Fruit fly (Drosophila melanogaster) whole organism, embryonic: Measurements from ENCODE around the gene sicily.

Experiments used
- Atf-2 ChIP-seq: fragments of 200-800 bp; sonication (Bioruptor generic); optimal IDR thresholded peaks from 2 replicates; lab custom pipeline; 2016; ENCODE audit warnings: missing biosample characterization, missing genetic modification characterization
- B-H1 ChIP-seq: fragments of 200-800 bp; sonication (Bioruptor generic); IDR thresholded peaks from 3 replicates; pipeline ENCODE4 v1.3.6; 2022; ENCODE audit warnings: missing biosample characterization, missing genetic modification characterization
- Bdp1 ChIP-seq: fragments of 200-800 bp; sonication (Bioruptor generic); optimal IDR thresholded peaks from 3 replicates; lab custom pipeline; 2016; ENCODE audit warnings: missing biosample characterization, missing genetic modification characterization
- CG12744 ChIP-seq: fragments of 200-800 bp; sonication (Bioruptor generic); optimal IDR thresholded peaks from 2 replicates; lab custom pipeline; 2016; ENCODE audit warnings: missing biosample characterization, missing genetic modification characterization
- CG12769 ChIP-seq: fragments of 200-800 bp; sonication (Bioruptor generic); optimal IDR thresholded peaks from 2 replicates; lab custom pipeline; 2019; ENCODE audit warnings: missing biosample characterization, mild to moderate bottlenecking, missing genetic modification characterization, moderate library complexity
- CG13775 ChIP-seq: fragments of 200-800 bp; sonication (Bioruptor generic); optimal IDR thresholded peaks from 3 replicates; lab custom pipeline; 2017; ENCODE audit warnings: missing biosample characterization, mild to moderate bottlenecking, missing genetic modification characterization
- CG15073 ChIP-seq: fragments of 200-800 bp; sonication (Bioruptor generic); optimal IDR thresholded peaks from 2 replicates; lab custom pipeline; 2016; ENCODE audit warnings: missing biosample characterization, missing genetic modification characterization
- CG16863 ChIP-seq: fragments of 200-800 bp; sonication (Bioruptor generic); optimal IDR thresholded peaks from 3 replicates; lab custom pipeline; 2016; ENCODE audit warnings: missing biosample characterization, missing genetic modification characterization
- CG17385 ChIP-seq: fragments of 200-800 bp; sonication (Bioruptor generic); optimal IDR thresholded peaks from 3 replicates; lab custom pipeline; 2018; ENCODE audit warnings: missing biosample characterization, mild to moderate bottlenecking, missing genetic modification characterization
- CG17912 ChIP-seq: fragments of 200-800 bp; sonication (Bioruptor generic); optimal IDR thresholded peaks from 2 replicates; lab custom pipeline; 2018; ENCODE audit warnings: missing biosample characterization, mild to moderate bottlenecking, missing genetic modification characterization
- CG18764 ChIP-seq: fragments of 200-800 bp; sonication (Bioruptor generic); optimal IDR thresholded peaks from 3 replicates; lab custom pipeline; 2016; ENCODE audit warnings: missing biosample characterization, missing genetic modification characterization
- CG2129 ChIP-seq: fragments of 200-800 bp; sonication (Bioruptor generic); IDR thresholded peaks from 2 replicates; pipeline ENCODE4 v1.3.6; 2022; ENCODE audit warnings: missing biosample characterization, missing genetic modification characterization; ENCODE audit not compliant: partially characterized antibody
- CG2202 ChIP-seq: fragments of 200-800 bp; sonication (Bioruptor generic); optimal IDR thresholded peaks from 2 replicates; lab custom pipeline; 2018; ENCODE audit warnings: missing biosample characterization, mild to moderate bottlenecking, missing genetic modification characterization
- CG30403 ChIP-seq: fragments of 200-800 bp; sonication (Bioruptor generic); optimal IDR thresholded peaks from 3 replicates; lab custom pipeline; 2016; ENCODE audit warnings: missing biosample characterization, missing genetic modification characterization
- CG3281 ChIP-seq: fragments of 200-800 bp; sonication (Bioruptor generic); optimal IDR thresholded peaks from 3 replicates; lab custom pipeline; 2017; ENCODE audit warnings: missing biosample characterization, mild to moderate bottlenecking, missing genetic modification characterization
- CG34224 ChIP-seq: fragments of 200-800 bp; sonication (Bioruptor generic); IDR thresholded peaks from 3 replicates; pipeline ENCODE4 v1.3.6; 2022; ENCODE audit warnings: missing biosample characterization, missing genetic modification characterization; ENCODE audit not compliant: partially characterized antibody
- CG4730 ChIP-seq: fragments of 200-800 bp; sonication (Bioruptor generic); IDR thresholded peaks from 2 replicates; pipeline ENCODE4 v1.3.6; 2022; ENCODE audit warnings: missing biosample characterization, missing genetic modification characterization
- CG5953 ChIP-seq: fragments of 200-800 bp; sonication (Bioruptor generic); IDR thresholded peaks from 2 replicates; pipeline ENCODE4 v1.3.6; 2022; ENCODE audit warnings: missing biosample characterization, missing genetic modification characterization
- CG6689 ChIP-seq: fragments of 200-800 bp; sonication (Bioruptor generic); IDR thresholded peaks from 2 replicates; pipeline ENCODE4 v1.3.6; 2022; ENCODE audit warnings: missing biosample characterization, missing genetic modification characterization
- CG6791 ChIP-seq: fragments of 200-800 bp; sonication (Bioruptor generic); IDR thresholded peaks from 3 replicates; pipeline ENCODE4 v1.3.6; 2022; ENCODE audit warnings: missing biosample characterization, missing genetic modification characterization; ENCODE audit not compliant: partially characterized antibody
- CG9609 ChIP-seq: fragments of 200-800 bp; sonication (Bioruptor generic); optimal IDR thresholded peaks from 3 replicates; lab custom pipeline; 2016; ENCODE audit warnings: missing biosample characterization, missing genetic modification characterization
- Dek ChIP-seq: fragments of 200-800 bp; sonication (Bioruptor generic); optimal IDR thresholded peaks from 3 replicates; lab custom pipeline; 2019; ENCODE audit warnings: missing biosample characterization, mild to moderate bottlenecking, missing genetic modification characterization, moderate library complexity
- Dfd ChIP-seq, 2 experiments: fragments of >200 bp; optimal IDR thresholded peaks; 2 replicates each; lab custom pipeline; 2017; ENCODE audit warnings: missing biosample characterization in 2 of 2, missing genetic modification characterization in 2 of 2
- Dref ChIP-seq: fragments of 200-800 bp; sonication (Bioruptor generic); IDR thresholded peaks from 2 replicates; pipeline ENCODE4 v1.3.6; 2022; ENCODE audit warnings: missing biosample characterization, missing genetic modification characterization
- Fer3 ChIP-seq: fragments of 200-800 bp; sonication (Bioruptor generic); optimal IDR thresholded peaks from 2 replicates; lab custom pipeline; 2018; ENCODE audit warnings: missing biosample characterization, mild to moderate bottlenecking, missing genetic modification characterization, moderate library complexity
- HHEX ChIP-seq: fragments of 200-800 bp; sonication (Bioruptor generic); optimal IDR thresholded peaks from 3 replicates; lab custom pipeline; 2017; ENCODE audit warnings: missing biosample characterization, mild to moderate bottlenecking, missing genetic modification characterization, missing genetic modification reagents
- Mes4 ChIP-seq: fragments of 200-800 bp; sonication (Bioruptor generic); optimal IDR thresholded peaks from 2 replicates; lab custom pipeline; 2016; ENCODE audit warnings: missing biosample characterization, missing genetic modification characterization
- Oaz ChIP-seq: fragments of 200-800 bp; sonication (Bioruptor generic); IDR thresholded peaks from 2 replicates; pipeline ENCODE4 v1.3.6; 2022; ENCODE audit warnings: missing biosample characterization, missing genetic modification characterization
- Opbp ChIP-seq: fragments of 200-800 bp; sonication (Bioruptor generic); IDR thresholded peaks from 3 replicates; pipeline ENCODE4 v1.3.6; 2022; ENCODE audit warnings: missing biosample characterization, missing genetic modification characterization; ENCODE audit not compliant: partially characterized antibody
- Pdp1 ChIP-seq, 2 experiments: fragments of 200-800 bp; sonication (Bioruptor generic); optimal IDR thresholded peaks; 3 replicates each; lab custom pipeline; 2016; ENCODE audit warnings: missing biosample characterization in 2 of 2, missing genetic modification characterization in 2 of 2, mild to moderate bottlenecking in 1 of 2, moderate library complexity in 1 of 2
- Side ChIP-seq: fragments of 200-800 bp; sonication (Bioruptor generic); optimal IDR thresholded peaks from 2 replicates; lab custom pipeline; 2016; ENCODE audit warnings: missing biosample characterization, missing genetic modification characterization
- Usf ChIP-seq: fragments of 200-800 bp; sonication (Bioruptor generic); optimal IDR thresholded peaks from 2 replicates; lab custom pipeline; 2017; ENCODE audit warnings: missing genotype, missing biosample characterization, missing genetic modification characterization
- ac ChIP-seq: fragments of 200-800 bp; sonication (Bioruptor generic); optimal IDR thresholded peaks from 3 replicates; lab custom pipeline; 2017; ENCODE audit warnings: missing biosample characterization, mild to moderate bottlenecking, missing genetic modification characterization
- aop ChIP-seq: fragments of 200-800 bp; sonication (Bioruptor generic); IDR thresholded peaks from 2 replicates; pipeline ENCODE4 v1.3.6; 2022; ENCODE audit warnings: missing biosample characterization, missing genetic modification characterization
- ash1 ChIP-seq: fragments of 200-800 bp; sonication (Bioruptor generic); optimal IDR thresholded peaks from 2 replicates; lab custom pipeline; 2018; ENCODE audit warnings: missing biosample characterization, mild to moderate bottlenecking, missing genetic modification characterization
- bab2 ChIP-seq: fragments of 200-800 bp; sonication (Bioruptor generic); optimal IDR thresholded peaks from 2 replicates; lab custom pipeline; 2016; ENCODE audit warnings: missing biosample characterization, missing genetic modification characterization
- bowl ChIP-seq: fragments of 200-800 bp; sonication (Bioruptor generic); IDR thresholded peaks from 2 replicates; pipeline ENCODE4 v1.3.6; 2022; ENCODE audit warnings: missing biosample characterization, missing genetic modification characterization
- en ChIP-seq: fragments of 200-800 bp; sonication (Bioruptor generic); optimal IDR thresholded peaks from 2 replicates; lab custom pipeline; 2016; ENCODE audit warnings: missing biosample characterization, missing genetic modification characterization
- fd102C ChIP-seq: fragments of 200-800 bp; sonication (Bioruptor generic); optimal IDR thresholded peaks from 2 replicates; lab custom pipeline; 2018; ENCODE audit warnings: missing biosample characterization, mild to moderate bottlenecking, missing genetic modification characterization, moderate library complexity
- gce ChIP-seq: fragments of 200-800 bp; sonication (Bioruptor generic); IDR thresholded peaks from 3 replicates; pipeline ENCODE4 v1.3.6; 2022; ENCODE audit warnings: missing biosample characterization, missing genetic modification characterization
- gro ChIP-seq: fragments of 200-800 bp; sonication (Bioruptor generic); optimal IDR thresholded peaks from 2 replicates; lab custom pipeline; 2016; ENCODE audit warnings: missing biosample characterization, missing genetic modification characterization
- lola ChIP-seq, 3 experiments: fragments of >200 bp in 2 of 3; fragments of 200-800 bp in 1 of 3; sonication (Bioruptor generic) in 1 of 3; optimal IDR thresholded peaks; 2 replicates each; lab custom pipeline; 2017 to 2019; ENCODE audit warnings: missing biosample characterization in 3 of 3, missing genetic modification characterization in 3 of 3, mild to moderate bottlenecking in 1 of 3, moderate library complexity in 1 of 3
- org-1 ChIP-seq: fragments of 200-800 bp; sonication (Bioruptor generic); optimal IDR thresholded peaks from 2 replicates; lab custom pipeline; 2017; ENCODE audit warnings: missing biosample characterization, missing genetic modification characterization
- otp ChIP-seq: fragments of 200-800 bp; sonication (Bioruptor generic); IDR thresholded peaks from 3 replicates; pipeline ENCODE4, ENCODE4 v1.3.6; 2022; ENCODE audit warnings: missing biosample characterization, missing genetic modification characterization
- ranshi ChIP-seq: fragments of 200-800 bp; sonication (Bioruptor generic); IDR thresholded peaks from 2 replicates; pipeline ENCODE4 v1.3.6; 2022; ENCODE audit warnings: missing biosample characterization, missing genetic modification characterization
- sim ChIP-seq: fragments of 200-800 bp; sonication (Bioruptor generic); IDR thresholded peaks from 2 replicates; pipeline ENCODE4 v1.3.6; 2022; ENCODE audit warnings: missing biosample characterization, missing genetic modification characterization
- sug ChIP-seq: fragments of 200-800 bp; optimal IDR thresholded peaks from 2 replicates; lab custom pipeline; 2019; ENCODE audit warnings: missing biosample characterization, mild to moderate bottlenecking, missing genetic modification characterization, moderate library complexity
- tap ChIP-seq: fragments of 200-800 bp; optimal IDR thresholded peaks from 3 replicates; lab custom pipeline; 2019; ENCODE audit warnings: missing biosample characterization, mild to moderate bottlenecking, missing genetic modification characterization, moderate library complexity
- trh ChIP-seq: fragments of 200-800 bp; sonication (Bioruptor generic); optimal IDR thresholded peaks from 2 replicates; lab custom pipeline; 2016; ENCODE audit warnings: missing biosample characterization, missing genetic modification characterization
- tup ChIP-seq: fragments of 200-800 bp; sonication (Bioruptor generic); optimal IDR thresholded peaks from 2 replicates; lab custom pipeline; 2016; ENCODE audit warnings: missing biosample characterization, mild to moderate bottlenecking, missing genetic modification characterization, moderate library complexity
- yki ChIP-seq: fragments of >200 bp; optimal IDR thresholded peaks from 3 replicates; lab custom pipeline; 2018

sicily gene

dm6 chrX:11854758-11855465 lies 36.6 kb upstream of the sicily start, which contains the start of the genes CG10347 and ATP7 (continued):
- no peak for TF ChIP-seq Oaz (GFP tag; lab: Robert Waterston, UW)
- TF ChIP-seq lola (GFP tag; optimal IDR thresholded peaks at IDR 0.05; lab: Kevin White, UChicago) = peak in 1 of 3 experiments; percentile 5
- TF ChIP-seq fd102C (GFP tag; lab: Kevin White, UChicago) = no peak
- no peak for TF ChIP-seq CG18764
- no peak for TF ChIP-seq ash1 (GFP tag; lab: Kevin White, UChicago)
- TF ChIP-seq sug = peak; percentile 49
- TF ChIP-seq Pdp1 (GFP tag; optimal IDR thresholded peaks at IDR 0.05; lab: Kevin White, UChicago) = peak; percentile 11 to 40
- TF ChIP-seq CG6689 (GFP tag; lab: Robert Waterston, UW) = no peak
- no peak for TF ChIP-seq B-H1 (GFP tag; lab: Robert Waterston, UW)
- TF ChIP-seq bab2 (GFP tag; lab: Kevin White, UChicago) = no peak
- peak; percentile 8 for TF ChIP-seq Mes4 (GFP tag; lab: Kevin White, UChicago)
- TF ChIP-seq CG34224 = peak; percentile 95
- TF ChIP-seq CG17385 (GFP tag; lab: Kevin White, UChicago) = peak; percentile 13
- TF ChIP-seq CG2202 = no peak
- TF ChIP-seq CG4730 (GFP tag; lab: Robert Waterston, UW) = no peak
- TF ChIP-seq CG30403 = peak; percentile 62
- no peak for TF ChIP-seq CG15073 (GFP tag; lab: Kevin White, UChicago)
- TF ChIP-seq sim (GFP tag; lab: Robert Waterston, UW) = no peak
- no peak for TF ChIP-seq CG17912
- TF ChIP-seq trh (GFP tag; lab: Kevin White, UChicago) = no peak
- no peak for TF ChIP-seq otp (GFP tag; lab: Robert Waterston, UW)
- TF ChIP-seq ranshi (GFP tag; lab: Robert Waterston, UW) = no peak
- TF ChIP-seq en (GFP tag; lab: Kevin White, UChicago) = no peak
- TF ChIP-seq Fer3 (tag; lab: Kevin White, UChicago) = no peak
- TF ChIP-seq Dref = peak; percentile 87
- TF ChIP-seq CG6791 (GFP tag; lab: Robert Waterston, UW) = peak; percentile 86
- no peak for TF ChIP-seq aop (GFP tag; lab: Robert Waterston, UW)
- TF ChIP-seq Dek (tag; lab: Kevin White, UChicago) = no peak
- no peak for TF ChIP-seq HHEX (GFP tag; lab: Kevin White, UChicago)
- TF ChIP-seq CG5953 (GFP tag; lab: Robert Waterston, UW) = no peak
- peak; percentile 85 for TF ChIP-seq Opbp (GFP tag; lab: Robert Waterston, UW)
- TF ChIP-seq Dfd (GFP tag; optimal IDR thresholded peaks at IDR 0.05; lab: Kevin White, UChicago) = no peak
- no peak for TF ChIP-seq Bdp1
- no peak for TF ChIP-seq yki (lab: Kevin White, UChicago)
- TF ChIP-seq Side (GFP tag; lab: Kevin White, UChicago) = no peak
- TF ChIP-seq CG13775 (GFP tag; lab: Kevin White, UChicago) = peak; percentile 26
- no peak for TF ChIP-seq bowl (GFP tag; lab: Robert Waterston, UW)
- no peak for TF ChIP-seq Atf-2 (GFP tag; lab: Kevin White, UChicago)
- peak; percentile 87 for TF ChIP-seq CG2129 (GFP tag; lab: Robert Waterston, UW)
- TF ChIP-seq tap (tag; lab: Kevin White, UChicago) = no peak
- no peak for TF ChIP-seq org-1 (GFP tag; lab: Kevin White, UChicago)
- no peak for TF ChIP-seq Usf (GFP tag; lab: Kevin White, UChicago)
- no peak for TF ChIP-seq CG12744 (GFP tag; lab: Kevin White, UChicago)
- TF ChIP-seq ac = no peak
- TF ChIP-seq CG12769 (tag; lab: Kevin White, UChicago) = peak; percentile 5
- no peak for TF ChIP-seq CG9609 (GFP tag; lab: Kevin White, UChicago)
- TF ChIP-seq gce (GFP tag; lab: Robert Waterston, UW) = no peak
- TF ChIP-seq CG16863 (GFP tag; lab: Kevin White, UChicago) = no peak
- peak; percentile 0 for TF ChIP-seq gro (GFP tag; lab: Kevin White, UChicago)
- no peak for TF ChIP-seq CG3281
- no peak for TF ChIP-seq tup (GFP tag; lab: Kevin White, UChicago)
